Worm (Caenorhabditis elegans) whole organism, L1 larva: ENCODE results near the gene R05G9.1.

Experiments
- C04F5.9 ChIP-seq: sonication (generic microtip); optimal IDR thresholded peaks from 2 replicates; lab custom pipeline; 2016; ENCODE audit warnings: missing genetic modification characterization, missing compliant biosample characterization
- C16A3.4 ChIP-seq: fragments of 150-350 bp; optimal IDR thresholded peaks from 2 replicates; lab custom pipeline; 2014; ENCODE audit warnings: missing biosample characterization, missing genetic modification characterization
- C34B4.2 ChIP-seq: sonication (generic microtip); optimal IDR thresholded peaks from 2 replicates; lab custom pipeline; 2017; ENCODE audit warnings: mild to moderate bottlenecking, missing genetic modification characterization, missing compliant biosample characterization
- alr-1 ChIP-seq: fragments of 200-800 bp; sonication (Bioruptor generic); optimal IDR thresholded peaks from 2 replicates; lab custom pipeline; 2018; ENCODE audit warnings: borderline replicate concordance, mild to moderate bottlenecking, missing genetic modification characterization, missing compliant biosample characterization
- aly-2 ChIP-seq: fragments of 150-350 bp; optimal IDR thresholded peaks from 2 replicates; lab custom pipeline; 2014; ENCODE audit warnings: missing biosample characterization, missing genetic modification characterization
- ama-1 ChIP-seq: fragments of 150-350 bp; optimal IDR thresholded peaks from 2 replicates; lab custom pipeline; 2014
- ceh-63 ChIP-seq: fragments of 200-800 bp; sonication (Bioruptor generic); optimal IDR thresholded peaks from 2 replicates; lab custom pipeline; 2018; ENCODE audit warnings: mild to moderate bottlenecking, missing genetic modification characterization, missing compliant biosample characterization
- ceh-8 ChIP-seq: fragments of 200-800 bp; sonication (Bioruptor generic); optimal IDR thresholded peaks from 2 replicates; lab custom pipeline; 2018; ENCODE audit warnings: mild to moderate bottlenecking, missing genetic modification characterization, moderate library complexity, missing compliant biosample characterization
- ceh-82 ChIP-seq, 3 experiments: fragments of 150-350 bp in 1 of 3; sonication (generic microtip) in 2 of 3; optimal IDR thresholded peaks; 2 replicates each; lab custom pipeline; 2014 to 2017; ENCODE audit warnings: missing biosample characterization in 3 of 3, missing genetic modification characterization in 3 of 3
- ces-1 ChIP-seq: fragments of 150-350 bp; optimal IDR thresholded peaks from 2 replicates; lab custom pipeline; 2014; ENCODE audit warnings: missing biosample characterization, missing genetic modification reagents, missing genetic modification characterization
- dpl-1 ChIP-seq, 3 experiments: fragments of 150-350 bp in 2 of 3; sonication (generic microtip) in 1 of 3; optimal IDR thresholded peaks; 2 replicates each; lab custom pipeline; 2014 to 2017; ENCODE audit warnings: missing biosample characterization in 3 of 3, missing genetic modification characterization in 3 of 3, missing genetic modification reagents in 3 of 3
- dsc-1 ChIP-seq: sonication (generic microtip); optimal IDR thresholded peaks from 2 replicates; lab custom pipeline; 2016; ENCODE audit warnings: mild to moderate bottlenecking, missing genetic modification characterization, missing compliant biosample characterization
- efl-1 ChIP-seq, 4 experiments: fragments of 150-350 bp; optimal IDR thresholded peaks in 3 of 4; peaks in 1 of 4; 1 replicate in 1 of 4; 2 replicates in 3 of 4; lab custom pipeline; 2014; ENCODE audit warnings: missing biosample characterization in 2 of 4, missing genetic modification characterization in 2 of 4, missing genetic modification reagents in 2 of 4
- efl-3 ChIP-seq: fragments of 200-800 bp; sonication (Bioruptor generic); optimal IDR thresholded peaks from 2 replicates; lab custom pipeline; 2018; ENCODE audit warnings: mild to moderate bottlenecking, missing genetic modification characterization, missing compliant biosample characterization
- egl-13 ChIP-seq: sonication (generic microtip); optimal IDR thresholded peaks from 2 replicates; lab custom pipeline; 2016; ENCODE audit warnings: missing genotype, missing genetic modification reagents, missing genetic modification characterization, missing compliant biosample characterization
- elt-3 ChIP-seq, 6 experiments: fragments of 150-350 bp in 1 of 6; sonication (generic microtip); optimal IDR thresholded peaks; 2 replicates each; lab custom pipeline; 2017 to 2018; ENCODE audit warnings: missing biosample characterization in 6 of 6, missing genetic modification characterization in 6 of 6, inconsistent platforms in 1 of 6
- ets-5 ChIP-seq: fragments of 200-800 bp; sonication (Bioruptor generic); IDR thresholded peaks from 2 replicates; pipeline ENCODE4 v1.3.6; 2022; ENCODE audit warnings: missing genetic modification characterization, missing compliant biosample characterization
- fkh-4 ChIP-seq: sonication (generic microtip); optimal IDR thresholded peaks from 2 replicates; lab custom pipeline; 2016; ENCODE audit warnings: missing compliant biosample characterization, missing genetic modification characterization, borderline replicate concordance
- hlh-17 ChIP-seq: fragments of 200-800 bp; sonication (Bioruptor generic); optimal IDR thresholded peaks from 2 replicates; lab custom pipeline; 2018; ENCODE audit warnings: missing genetic modification characterization, mild to moderate bottlenecking, missing compliant biosample characterization, moderate library complexity, borderline replicate concordance
- hlh-4 ChIP-seq: sonication (generic microtip); optimal IDR thresholded peaks from 2 replicates; lab custom pipeline; 2016; ENCODE audit warnings: mild to moderate bottlenecking, missing genetic modification characterization, missing compliant biosample characterization
- hpl-2 ChIP-seq: fragments of 150-350 bp; optimal IDR thresholded peaks from 2 replicates; lab custom pipeline; 2014; ENCODE audit warnings: missing biosample characterization, missing genetic modification reagents, missing genetic modification characterization
- jun-1 ChIP-seq: fragments of 150-350 bp; optimal IDR thresholded peaks from 2 replicates; lab custom pipeline; 2014; ENCODE audit warnings: missing biosample characterization, missing genetic modification reagents, missing genetic modification characterization
- lin-14 ChIP-seq: fragments of 200-800 bp; sonication (Bioruptor generic); optimal IDR thresholded peaks from 2 replicates; lab custom pipeline; 2018; ENCODE audit warnings: mild to moderate bottlenecking, missing genetic modification characterization, moderate library complexity, missing compliant biosample characterization
- lin-15B ChIP-seq: fragments of 150-350 bp; sonication (generic microtip); optimal IDR thresholded peaks from 3 replicates; lab custom pipeline; 2014; ENCODE audit warnings: missing biosample characterization, missing genetic modification characterization
- lin-39 ChIP-seq: fragments of 150-350 bp; optimal IDR thresholded peaks from 2 replicates; lab custom pipeline; 2014; ENCODE audit warnings: missing biosample characterization, missing genetic modification reagents, missing genetic modification characterization
- lsy-2 ChIP-seq, 2 experiments: fragments of 150-350 bp; optimal IDR thresholded peaks; 2 replicates each; lab custom pipeline; 2014; ENCODE audit warnings: missing biosample characterization in 2 of 2, missing genetic modification characterization in 2 of 2
- mab-9 ChIP-seq: fragments of 200-800 bp; sonication (Bioruptor generic); IDR thresholded peaks from 2 replicates; pipeline ENCODE4 v1.3.6; 2022; ENCODE audit warnings: missing genetic modification reagents, missing genetic modification characterization, missing compliant biosample characterization
- mdl-1 ChIP-seq, 2 experiments: fragments of 150-350 bp; optimal IDR thresholded peaks; 2 replicates each; lab custom pipeline; 2014 to 2017; ENCODE audit warnings: missing biosample characterization in 2 of 2, missing genetic modification characterization in 2 of 2, inconsistent platforms in 1 of 2
- nhr-12 ChIP-seq: sonication (generic microtip); optimal IDR thresholded peaks from 2 replicates; lab custom pipeline; 2017; ENCODE audit warnings: missing biosample characterization, missing genetic modification characterization
- nhr-237 ChIP-seq: fragments of 150-350 bp; optimal IDR thresholded peaks from 2 replicates; lab custom pipeline; 2014; ENCODE audit warnings: missing biosample characterization, missing genetic modification characterization
- nhr-28 ChIP-seq: fragments of 150-350 bp; optimal IDR thresholded peaks from 2 replicates; lab custom pipeline; 2014; ENCODE audit warnings: missing biosample characterization, missing genetic modification characterization
- nhr-47 ChIP-seq: sonication (generic microtip); optimal IDR thresholded peaks from 2 replicates; lab custom pipeline; 2016; ENCODE audit warnings: mild to moderate bottlenecking, missing genetic modification characterization, moderate library complexity, missing compliant biosample characterization
- nhr-71 ChIP-seq: sonication (generic microtip); optimal IDR thresholded peaks from 2 replicates; lab custom pipeline; 2016; ENCODE audit warnings: mild to moderate bottlenecking, missing genetic modification characterization, moderate library complexity, missing compliant biosample characterization
- nhr-76 ChIP-seq: sonication (generic microtip); optimal IDR thresholded peaks from 2 replicates; lab custom pipeline; 2017; ENCODE audit warnings: missing biosample characterization, missing genetic modification characterization
- nhr-84 ChIP-seq: sonication (generic microtip); optimal IDR thresholded peaks from 2 replicates; lab custom pipeline; 2017; ENCODE audit warnings: missing biosample characterization, missing genetic modification characterization
- nhr-90 ChIP-seq: sonication (generic microtip); optimal IDR thresholded peaks from 2 replicates; lab custom pipeline; 2016; ENCODE audit warnings: mild to moderate bottlenecking, missing genetic modification characterization, missing compliant biosample characterization; ENCODE audit not compliant: poor library complexity
- pag-3 ChIP-seq: sonication (generic microtip); optimal IDR thresholded peaks from 2 replicates; lab custom pipeline; 2017; ENCODE audit warnings: missing genetic modification characterization, mild to moderate bottlenecking, missing compliant biosample characterization, antibody characterized with exemption, borderline replicate concordance; ENCODE audit not compliant: insufficient read depth
- rnt-1 ChIP-seq: sonication (generic microtip); optimal IDR thresholded peaks from 2 replicates; lab custom pipeline; 2016; ENCODE audit warnings: mild to moderate bottlenecking, missing genetic modification characterization, moderate library complexity, missing compliant biosample characterization
- skn-1 ChIP-seq: fragments of 150-350 bp; optimal IDR thresholded peaks from 2 replicates; lab custom pipeline; 2014; ENCODE audit warnings: missing biosample characterization, missing genetic modification characterization
- snu-23 ChIP-seq: sonication (generic microtip); optimal IDR thresholded peaks from 2 replicates; lab custom pipeline; 2016; ENCODE audit warnings: missing genetic modification characterization, missing compliant biosample characterization
- sox-4 ChIP-seq: sonication (generic microtip); optimal IDR thresholded peaks from 2 replicates; lab custom pipeline; 2016; ENCODE audit warnings: missing genetic modification characterization, missing compliant biosample characterization
- sptf-1 ChIP-seq: fragments of 150-350 bp; optimal IDR thresholded peaks from 2 replicates; lab custom pipeline; 2014; ENCODE audit warnings: missing biosample characterization, missing genetic modification characterization
- swsn-7 ChIP-seq: sonication (generic microtip); optimal IDR thresholded peaks from 2 replicates; lab custom pipeline; 2016; ENCODE audit warnings: missing genetic modification characterization, missing compliant biosample characterization
- tlp-1 ChIP-seq: fragments of 150-350 bp; optimal IDR thresholded peaks from 2 replicates; lab custom pipeline; 2014; ENCODE audit warnings: missing biosample characterization, missing genetic modification characterization
- unc-130 ChIP-seq: fragments of 150-350 bp; optimal IDR thresholded peaks from 2 replicates; lab custom pipeline; 2017; ENCODE audit warnings: missing biosample characterization, missing genetic modification characterization, inconsistent platforms
- unc-86 ChIP-seq: sonication (generic microtip); optimal IDR thresholded peaks from 2 replicates; lab custom pipeline; 2016; ENCODE audit warnings: missing genetic modification characterization, missing compliant biosample characterization
- unc-98 ChIP-seq: fragments of 200-800 bp; sonication (Bioruptor generic); IDR thresholded peaks from 2 replicates; pipeline ENCODE4 v1.3.6; 2022; ENCODE audit warnings: missing genetic modification characterization, missing compliant biosample characterization
- xbp-1 ChIP-seq: sonication (generic microtip); optimal IDR thresholded peaks from 2 replicates; lab custom pipeline; 2016; ENCODE audit warnings: missing genetic modification characterization, missing compliant biosample characterization
- zag-1 ChIP-seq: fragments of 150-350 bp; optimal IDR thresholded peaks from 2 replicates; lab custom pipeline; 2014; ENCODE audit warnings: missing biosample characterization, missing genetic modification characterization
- zip-4 ChIP-seq: fragments of 200-800 bp; sonication (Bioruptor generic); optimal IDR thresholded peaks from 2 replicates; lab custom pipeline; 2018; ENCODE audit warnings: mild to moderate bottlenecking, missing genetic modification characterization, moderate library complexity, missing compliant biosample characterization
- ztf-11 ChIP-seq, 2 experiments: sonication (generic microtip); optimal IDR thresholded peaks; 2 replicates each; lab custom pipeline; 2016 to 2017; ENCODE audit warnings: missing genetic modification characterization in 2 of 2, missing biosample characterization in 1 of 2, missing compliant biosample characterization in 1 of 2
- ztf-4 ChIP-seq: fragments of 150-350 bp; optimal IDR thresholded peaks from 2 replicates; lab custom pipeline; 2014; ENCODE audit warnings: missing biosample characterization, missing genetic modification characterization

The R05G9.1 gene

DNA sequence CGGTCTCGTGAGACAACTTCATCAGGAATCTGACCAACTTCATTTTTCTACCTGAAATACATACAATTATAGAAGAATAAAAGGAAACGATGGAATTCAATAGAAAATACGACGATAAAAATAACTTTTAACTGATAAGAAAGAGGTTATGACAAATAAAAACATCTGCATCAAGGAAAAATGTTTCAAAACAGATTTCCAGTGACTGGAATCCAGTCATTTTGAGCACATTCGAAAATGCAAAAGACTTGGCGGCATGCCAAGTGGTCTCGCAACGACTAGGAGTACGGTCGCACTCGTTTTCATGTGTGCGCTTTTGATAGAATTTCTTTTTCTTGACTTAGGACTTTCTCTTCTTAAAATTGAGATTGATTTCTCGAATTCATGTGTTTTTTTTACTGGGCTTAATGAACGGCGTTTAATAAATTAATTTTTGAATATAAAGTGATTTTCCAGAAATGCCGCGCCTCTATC is 13.2 kb upstream of the R05G9.1 start, which contains the start of the genes snr-3 and rsp-5 (continued):
- no peak for TF ChIP-seq egl-13
- TF ChIP-seq unc-130 (tag; lab: Kevin White, UChicago) = no peak
- TF ChIP-seq nhr-90 (tag; lab: Kevin White, UChicago) = peak; percentile 51
- peak; percentile 76 for TF ChIP-seq C16A3.4
- TF ChIP-seq sox-4 (tag; lab: Kevin White, UChicago) = no peak
- peak; percentile 98 to 99 for TF ChIP-seq lsy-2 (tag; optimal IDR thresholded peaks at IDR 0.05; lab: Kevin White, UChicago)
- TF ChIP-seq mab-9 (GFP tag; lab: Robert Waterston, UW) = no peak
- TF ChIP-seq C04F5.9 (tag; lab: Kevin White, UChicago) = no peak
- TF ChIP-seq dsc-1 (tag; lab: Kevin White, UChicago) = peak; percentile 60
- no peak for TF ChIP-seq nhr-12 (tag; lab: Kevin White, UChicago)
- no peak for TF ChIP-seq hlh-17 (GFP tag; lab: Kevin White, UChicago)
- no peak for TF ChIP-seq ces-1 (GFP tag; lab: Kevin White, UChicago)
- TF ChIP-seq aly-2 = no peak
- TF ChIP-seq efl-3 (GFP tag; lab: Kevin White, UChicago) = no peak
- no peak for TF ChIP-seq pag-3 (tag; lab: Kevin White, UChicago)
- peak; percentile 81 for TF ChIP-seq nhr-71 (tag; lab: Kevin White, UChicago)
- TF ChIP-seq rnt-1 (tag; lab: Kevin White, UChicago) = peak; percentile 73
- TF ChIP-seq zag-1 (tag; lab: Kevin White, UChicago) = no peak
- peak; percentile 70 for TF ChIP-seq snu-23
- no peak for TF ChIP-seq ets-5 (GFP tag; lab: Robert Waterston, UW)
- no peak for TF ChIP-seq hpl-2 (GFP tag; lab: Kevin White, UChicago)
- TF ChIP-seq elt-3 (tag; optimal IDR thresholded peaks at IDR 0.05; lab: Kevin White, UChicago) = peak in 2 of 6 experiments; percentile 43 to 61
- TF ChIP-seq tlp-1 (tag; lab: Kevin White, UChicago) = no peak
- peak; percentile 71 to 86 (median 80) for TF ChIP-seq dpl-1 (GFP tag; optimal IDR thresholded peaks at IDR 0.05; lab: Kevin White, UChicago)
- TF ChIP-seq jun-1 (tag; lab: Kevin White, UChicago) = peak; percentile 33
- TF ChIP-seq lin-39 = no peak
- no peak for TF ChIP-seq sptf-1
- TF ChIP-seq nhr-76 (tag; lab: Kevin White, UChicago) = no peak
- TF ChIP-seq ztf-11 (tag; optimal IDR thresholded peaks at IDR 0.05; lab: Kevin White, UChicago) = peak in 1 of 2 experiments; percentile 32
- TF ChIP-seq ztf-4 = no peak
- TF ChIP-seq lin-15B = peak; percentile 70
- TF ChIP-seq ceh-63 = no peak
- no peak for TF ChIP-seq alr-1 (tag; lab: Kevin White, UChicago)
- no peak for TF ChIP-seq nhr-237 (tag; lab: Kevin White, UChicago)
- peak; percentile 15 for TF ChIP-seq unc-86 (tag; lab: Kevin White, UChicago)
- TF ChIP-seq C34B4.2 (tag; lab: Kevin White, UChicago) = no peak
- TF ChIP-seq nhr-28 (tag; lab: Kevin White, UChicago) = no peak
- no peak for TF ChIP-seq hlh-4 (tag; lab: Kevin White, UChicago)
- TF ChIP-seq nhr-84 (tag; lab: Kevin White, UChicago) = no peak
- peak; percentile 46 for TF ChIP-seq skn-1 (tag; lab: Kevin White, UChicago)
- peak; percentile 82 to 85 for TF ChIP-seq efl-1 (optimal IDR thresholded peaks at IDR 0.05; lab: Kevin White, UChicago)
- TF ChIP-seq efl-1 (GFP tag; optimal IDR thresholded peaks at IDR 0.05 in 1 of 2; lab: Kevin White, UChicago) = peak; percentile 79 to 97
- TF ChIP-seq swsn-7 (tag; lab: Kevin White, UChicago) = peak; percentile 52
- no peak for TF ChIP-seq ceh-8
- TF ChIP-seq ama-1 (lab: Kevin White, UChicago) = peak; percentile 15
- TF ChIP-seq zip-4 (GFP tag; lab: Kevin White, UChicago) = no peak
- TF ChIP-seq mdl-1 (tag; optimal IDR thresholded peaks at IDR 0.05; lab: Kevin White, UChicago) = peak in 1 of 2 experiments; percentile 41
- TF ChIP-seq xbp-1 = peak; percentile 55
- no peak for TF ChIP-seq fkh-4 (tag; lab: Kevin White, UChicago)
- TF ChIP-seq lin-14 (GFP tag; lab: Kevin White, UChicago) = peak; percentile 65
- no peak for TF ChIP-seq unc-98
- TF ChIP-seq nhr-47 = peak; percentile 71
- TF ChIP-seq ceh-82 (tag; optimal IDR thresholded peaks at IDR 0.05; lab: Kevin White, UChicago) = peak; percentile 38 to 68 (median 63)
